Fruit fly (Drosophila melanogaster) whole organism, embryonic: ENCODE data around the gene Pgd.
A peak's percentile ranks its signal among the peaks of the same experiment; 100 is the strongest.

Experiments used
- CG10431 ChIP-seq: fragments of 200-800 bp; sonication (Bioruptor generic); optimal IDR thresholded peaks from 3 replicates; lab custom pipeline; 2018; ENCODE audit warnings: missing biosample characterization, mild to moderate bottlenecking, missing genetic modification characterization
- CG11504 ChIP-seq: fragments of 200-800 bp; sonication (Bioruptor generic); optimal IDR thresholded peaks from 3 replicates; lab custom pipeline; 2019; ENCODE audit warnings: missing biosample characterization, mild to moderate bottlenecking, missing genetic modification characterization, moderate library complexity
- CG14014 ChIP-seq: fragments of 200-800 bp; sonication (Bioruptor generic); IDR thresholded peaks from 2 replicates; pipeline ENCODE4 v1.3.6; 2022; ENCODE audit warnings: missing biosample characterization, missing genetic modification characterization
- CG14710 ChIP-seq: fragments of 200-800 bp; sonication (Bioruptor generic); optimal IDR thresholded peaks from 3 replicates; lab custom pipeline; 2019; ENCODE audit warnings: missing biosample characterization, mild to moderate bottlenecking, missing genetic modification characterization, moderate library complexity
- CG15514 ChIP-seq: fragments of 200-800 bp; sonication (Bioruptor generic); optimal IDR thresholded peaks from 3 replicates; lab custom pipeline; 2017; ENCODE audit warnings: missing biosample characterization, missing genetic modification characterization, mild to moderate bottlenecking, moderate library complexity, missing genetic modification reagents
- CG17912 ChIP-seq: fragments of 200-800 bp; sonication (Bioruptor generic); optimal IDR thresholded peaks from 2 replicates; lab custom pipeline; 2018; ENCODE audit warnings: missing biosample characterization, mild to moderate bottlenecking, missing genetic modification characterization
- CG18599 ChIP-seq: fragments of 200-800 bp; sonication (Bioruptor generic); optimal IDR thresholded peaks from 3 replicates; lab custom pipeline; 2017; ENCODE audit warnings: missing biosample characterization, missing genetic modification characterization, mild to moderate bottlenecking, moderate library complexity, missing genetic modification reagents
- CG2120 ChIP-seq: fragments of 200-800 bp; sonication (Bioruptor generic); optimal IDR thresholded peaks from 3 replicates; lab custom pipeline; 2016; ENCODE audit warnings: missing biosample characterization, missing genetic modification characterization
- CG2199 ChIP-seq: fragments of 200-800 bp; sonication (Bioruptor generic); IDR thresholded peaks from 3 replicates; pipeline ENCODE4 v1.3.6; 2022; ENCODE audit warnings: missing biosample characterization, missing genetic modification characterization
- CG31365 ChIP-seq: fragments of 200-800 bp; sonication (Bioruptor generic); optimal IDR thresholded peaks from 2 replicates; lab custom pipeline; 2018; ENCODE audit warnings: missing biosample characterization, mild to moderate bottlenecking, missing genetic modification characterization
- CG4404 ChIP-seq: fragments of 200-800 bp; sonication (Bioruptor generic); IDR thresholded peaks from 2 replicates; pipeline ENCODE4 v1.3.6; 2022; ENCODE audit warnings: missing biosample characterization, missing genetic modification characterization
- CG5245 ChIP-seq: fragments of 200-800 bp; sonication (Bioruptor generic); optimal IDR thresholded peaks from 3 replicates; lab custom pipeline; 2016; ENCODE audit warnings: missing biosample characterization, missing genetic modification characterization
- CG8281 ChIP-seq: fragments of 200-800 bp; sonication (Bioruptor generic); optimal IDR thresholded peaks from 2 replicates; lab custom pipeline; 2018; ENCODE audit warnings: missing biosample characterization, mild to moderate bottlenecking, missing genetic modification characterization, moderate library complexity
- CG8359 ChIP-seq: fragments of 200-800 bp; sonication (Bioruptor generic); optimal IDR thresholded peaks from 2 replicates; lab custom pipeline; 2017; ENCODE audit warnings: missing biosample characterization, mild to moderate bottlenecking, missing genetic modification characterization, borderline replicate concordance
- CG8944 ChIP-seq: fragments of 200-800 bp; sonication (Bioruptor generic); optimal IDR thresholded peaks from 3 replicates; lab custom pipeline; 2016; ENCODE audit warnings: missing biosample characterization, missing genetic modification characterization
- CG9797 ChIP-seq: fragments of 200-800 bp; sonication (Bioruptor generic); optimal IDR thresholded peaks from 3 replicates; lab custom pipeline; 2018; ENCODE audit warnings: missing biosample characterization, mild to moderate bottlenecking, missing genetic modification characterization
- Dbx ChIP-seq: fragments of 200-800 bp; sonication (Bioruptor generic); IDR thresholded peaks from 3 replicates; pipeline ENCODE4 v1.3.6; 2022; ENCODE audit warnings: missing biosample characterization, missing genetic modification characterization
- Dll ChIP-seq: fragments of 200-800 bp; sonication (Bioruptor generic); IDR thresholded peaks from 4 replicates; pipeline ENCODE4 v1.3.6; 2022; ENCODE audit warnings: missing biosample characterization, missing genetic modification characterization; ENCODE audit not compliant: partially characterized antibody
- Drgx ChIP-seq: fragments of 200-800 bp; sonication (Bioruptor generic); IDR thresholded peaks from 2 replicates; pipeline ENCODE4 v1.3.6; 2022; ENCODE audit warnings: missing biosample characterization, missing genetic modification characterization
- E2f1 ChIP-seq: fragments of 200-800 bp; sonication (Bioruptor generic); IDR thresholded peaks from 2 replicates; pipeline ENCODE4 v1.3.6; 2022; ENCODE audit warnings: missing biosample characterization, missing genetic modification characterization
- NC2β ChIP-seq: fragments of 200-800 bp; sonication (Bioruptor generic); optimal IDR thresholded peaks from 2 replicates; lab custom pipeline; 2016; ENCODE audit warnings: missing biosample characterization, missing genetic modification characterization
- Rfx ChIP-seq: fragments of 200-800 bp; sonication (Bioruptor generic); IDR thresholded peaks from 2 replicates; pipeline ENCODE4 v1.3.6; 2022; ENCODE audit warnings: missing biosample characterization, missing genetic modification characterization
- Sry-δ ChIP-seq: fragments of 200-800 bp; sonication (Bioruptor generic); optimal IDR thresholded peaks from 2 replicates; lab custom pipeline; 2016; ENCODE audit warnings: missing biosample characterization, missing genetic modification characterization
- Ssrp ChIP-seq: fragments of 200-800 bp; sonication (Bioruptor generic); optimal IDR thresholded peaks from 2 replicates; lab custom pipeline; 2018; ENCODE audit warnings: missing biosample characterization, mild to moderate bottlenecking, missing genetic modification characterization, moderate library complexity
- YL-1 ChIP-seq: fragments of 200-800 bp; sonication (Bioruptor generic); optimal IDR thresholded peaks from 3 replicates; lab custom pipeline; 2017; ENCODE audit warnings: missing biosample characterization, mild to moderate bottlenecking, missing genetic modification characterization
- bab2 ChIP-seq: fragments of 200-800 bp; sonication (Bioruptor generic); optimal IDR thresholded peaks from 2 replicates; lab custom pipeline; 2016; ENCODE audit warnings: missing biosample characterization, missing genetic modification characterization
- bsh ChIP-seq, 2 experiments: fragments of 200-800 bp; sonication (Bioruptor generic); optimal IDR thresholded peaks; 2 replicates each; lab custom pipeline; 2017 to 2018; ENCODE audit warnings: mild to moderate bottlenecking in 2 of 2, missing biosample characterization in 2 of 2, missing genetic modification characterization in 2 of 2, moderate library complexity in 1 of 2
- caup ChIP-seq: fragments of 200-800 bp; sonication (Bioruptor generic); optimal IDR thresholded peaks from 3 replicates; lab custom pipeline; 2017; ENCODE audit warnings: missing biosample characterization, mild to moderate bottlenecking, missing genetic modification characterization, moderate library complexity; ENCODE audit not compliant: severe bottlenecking
- crc ChIP-seq: fragments of 200-800 bp; sonication (Bioruptor generic); optimal IDR thresholded peaks from 2 replicates; lab custom pipeline; 2016; ENCODE audit warnings: missing biosample characterization, missing genetic modification characterization
- cwo ChIP-seq: fragments of 200-800 bp; sonication (Bioruptor generic); optimal IDR thresholded peaks from 3 replicates; lab custom pipeline; 2017; ENCODE audit warnings: missing biosample characterization, missing genetic modification characterization, mild to moderate bottlenecking, moderate library complexity, missing genetic modification reagents
- fd3F ChIP-seq: fragments of 200-800 bp; sonication (Bioruptor generic); optimal IDR thresholded peaks from 2 replicates; lab custom pipeline; 2018; ENCODE audit warnings: missing biosample characterization, mild to moderate bottlenecking, missing genetic modification characterization, moderate library complexity
- gcm2 ChIP-seq: fragments of 200-800 bp; sonication (Bioruptor generic); optimal IDR thresholded peaks from 2 replicates; lab custom pipeline; 2016; ENCODE audit warnings: missing biosample characterization, missing genetic modification characterization
- gfzf ChIP-seq: fragments of 200-800 bp; sonication (Bioruptor generic); optimal IDR thresholded peaks from 2 replicates; lab custom pipeline; 2016; ENCODE audit warnings: missing biosample characterization, mild to moderate bottlenecking, missing genetic modification characterization, moderate library complexity
- ind ChIP-seq: fragments of 200-800 bp; sonication (Bioruptor generic); optimal IDR thresholded peaks from 3 replicates; lab custom pipeline; 2016; ENCODE audit warnings: missing biosample characterization, missing genetic modification characterization
- lab ChIP-seq: fragments of 200-800 bp; sonication (Bioruptor generic); optimal IDR thresholded peaks from 3 replicates; lab custom pipeline; 2017; ENCODE audit warnings: missing biosample characterization, missing genetic modification characterization, mild to moderate bottlenecking, moderate library complexity, missing genetic modification reagents
- lbe ChIP-seq: fragments of 200-800 bp; sonication (Bioruptor generic); optimal IDR thresholded peaks from 2 replicates; lab custom pipeline; 2016; ENCODE audit warnings: missing biosample characterization, mild to moderate bottlenecking, missing genetic modification characterization
- luna ChIP-seq: fragments of 200-800 bp; sonication (Bioruptor generic); optimal IDR thresholded peaks from 2 replicates; lab custom pipeline; 2016; ENCODE audit warnings: missing biosample characterization, missing genetic modification characterization
- mirr ChIP-seq: fragments of 200-800 bp; sonication (Bioruptor generic); optimal IDR thresholded peaks from 3 replicates; lab custom pipeline; 2018; ENCODE audit warnings: missing biosample characterization, mild to moderate bottlenecking, missing genetic modification characterization
- otp ChIP-seq: fragments of 200-800 bp; sonication (Bioruptor generic); IDR thresholded peaks from 3 replicates; pipeline ENCODE4, ENCODE4 v1.3.6; 2022; ENCODE audit warnings: missing biosample characterization, missing genetic modification characterization
- p53 ChIP-seq: fragments of 200-800 bp; sonication (Bioruptor generic); optimal IDR thresholded peaks from 2 replicates; lab custom pipeline; 2016; ENCODE audit warnings: missing biosample characterization, missing genetic modification characterization
- peb ChIP-seq: fragments of 200-800 bp; sonication (Bioruptor generic); IDR thresholded peaks from 2 replicates; pipeline ENCODE4 v1.3.6; 2022; ENCODE audit warnings: missing biosample characterization, missing genetic modification characterization
- pfk ChIP-seq: fragments of 200-800 bp; sonication (Bioruptor generic); optimal IDR thresholded peaks from 2 replicates; lab custom pipeline; 2018; ENCODE audit warnings: missing biosample characterization, mild to moderate bottlenecking, missing genetic modification characterization, moderate library complexity
- pnt ChIP-seq: fragments of 200-800 bp; sonication (Bioruptor generic); optimal IDR thresholded peaks from 3 replicates; lab custom pipeline; 2016; ENCODE audit warnings: missing biosample characterization, missing genetic modification characterization
- salm ChIP-seq: fragments of 200-800 bp; sonication (Bioruptor generic); optimal IDR thresholded peaks from 2 replicates; lab custom pipeline; 2018; ENCODE audit warnings: missing biosample characterization, mild to moderate bottlenecking, missing genetic modification characterization
- schlank ChIP-seq: fragments of 200-800 bp; sonication (Bioruptor generic); optimal IDR thresholded peaks from 2 replicates; lab custom pipeline; 2018; ENCODE audit warnings: missing biosample characterization, mild to moderate bottlenecking, missing genetic modification characterization
- tin ChIP-seq: fragments of 200-800 bp; sonication (Bioruptor generic); optimal IDR thresholded peaks from 3 replicates; lab custom pipeline; 2016; ENCODE audit warnings: missing biosample characterization, missing genetic modification characterization
- vvl ChIP-seq: fragments of 200-800 bp; sonication (Bioruptor generic); IDR thresholded peaks from 2 replicates; pipeline ENCODE4 v1.3.6; 2022; ENCODE audit warnings: missing biosample characterization, missing genetic modification characterization
- wdn ChIP-seq: fragments of 200-800 bp; sonication (Bioruptor generic); IDR thresholded peaks from 2 replicates; pipeline ENCODE4 v1.3.6; 2022; ENCODE audit warnings: missing biosample characterization, missing genetic modification characterization

Gene Pgd

DNA sequence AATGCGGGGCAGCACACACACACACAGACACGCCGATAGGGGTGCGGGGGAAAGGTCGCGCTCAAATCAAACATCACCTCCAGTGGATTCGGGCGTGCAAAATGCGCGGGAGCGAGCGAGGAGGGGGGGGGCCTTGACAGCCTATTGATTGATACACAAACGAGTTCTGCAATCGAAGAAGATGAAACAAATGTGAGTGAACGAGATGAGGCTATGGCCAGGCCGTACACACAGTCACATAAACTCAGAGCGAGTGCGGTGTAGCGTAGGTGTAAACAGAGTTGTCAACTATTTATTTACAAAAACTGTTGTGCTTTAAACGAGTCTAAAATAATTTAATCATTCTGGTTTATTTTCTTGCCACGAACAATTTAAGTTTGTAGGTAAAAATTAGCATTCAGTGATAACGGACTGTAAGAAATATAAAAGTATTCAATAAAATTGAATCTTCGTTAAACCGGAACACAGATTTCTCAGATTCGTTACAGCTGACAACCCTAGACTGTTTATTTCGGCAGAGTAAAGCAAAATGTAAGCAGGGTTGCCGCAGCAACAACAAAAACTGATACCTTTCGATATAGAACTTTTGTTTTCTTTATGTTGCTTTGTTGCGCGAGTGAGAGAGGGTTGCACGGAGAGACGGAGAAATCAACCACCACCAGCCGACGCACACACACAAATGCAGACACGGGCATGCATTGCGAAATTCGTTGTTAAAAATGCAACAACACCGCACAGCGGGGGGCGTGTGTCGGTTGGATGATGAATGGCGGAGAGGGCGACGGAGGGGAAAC lies 9.8 kb upstream of the Pgd start (continued):
- TF ChIP-seq E2f1 (GFP tag; lab: Robert Waterston, UW) (peak; percentile 82), Drgx (GFP tag; lab: Robert Waterston, UW) (peak; percentile 83), fd3F (GFP tag; lab: Kevin White, UChicago) (peak; percentile 86), p53 (GFP tag; lab: Kevin White, UChicago) (peak; percentile 51), CG17912 (GFP tag; lab: Kevin White, UChicago) (peak; percentile 42), gfzf (no peak), lab (peak; percentile 95), schlank (tag; lab: Kevin White, UChicago) (peak; percentile 79), otp (GFP tag; lab: Robert Waterston, UW) (peak; percentile 57; the same call in 1 of the 3 replicates), vvl (GFP tag; lab: Robert Waterston, UW) (peak; percentile 90), bab2 (peak; percentile 85), Dbx (peak; percentile 73), CG10431 (GFP tag; lab: Kevin White, UChicago) (peak; percentile 74), mirr (peak; percentile 75), Rfx (GFP tag; lab: Robert Waterston, UW) (peak; percentile 89), Sry-δ (GFP tag; lab: Kevin White, UChicago) (peak; percentile 53), pnt (peak; percentile 77), CG2199 (GFP tag; lab: Robert Waterston, UW) (peak; percentile 43; the same call in 1 of the 3 replicates), Dll (GFP tag; lab: Robert Waterston, UW) (no peak), CG14710 (tag; lab: Kevin White, UChicago) (peak; percentile 92), CG4404 (GFP tag; lab: Robert Waterston, UW) (peak; percentile 76), pfk (GFP tag; lab: Kevin White, UChicago) (peak; percentile 52), CG11504 (tag; lab: Kevin White, UChicago) (peak; percentile 93), wdn (GFP tag; lab: Robert Waterston, UW) (peak; percentile 60; the same call in 1 of the 2 replicates), tin (GFP tag; lab: Kevin White, UChicago) (peak; percentile 85), CG9797 (GFP tag; lab: Kevin White, UChicago) (peak; percentile 0), CG5245 (GFP tag; lab: Kevin White, UChicago) (peak; percentile 80), CG15514 (peak; percentile 84), NC2β (GFP tag; lab: Kevin White, UChicago) (peak; percentile 64), CG8359 (GFP tag; lab: Kevin White, UChicago) (peak; percentile 76), CG8281 (tag; lab: Kevin White, UChicago) (peak; percentile 79), CG18599 (peak; percentile 95), crc (peak; percentile 76), caup (peak; percentile 91), salm (tag; lab: Kevin White, UChicago) (peak; percentile 88), CG2120 (peak; percentile 89), luna (GFP tag; lab: Kevin White, UChicago) (peak; percentile 68), lbe (GFP tag; lab: Kevin White, UChicago) (peak; percentile 75), cwo (GFP tag; lab: Kevin White, UChicago) (peak; percentile 88), bsh (GFP tag; optimal IDR thresholded peaks at IDR 0.05; lab: Kevin White, UChicago) (peak; percentile 50 to 92), CG31365 (tag; lab: Kevin White, UChicago) (peak; percentile 70), ind (GFP tag; lab: Kevin White, UChicago) (peak; percentile 85), CG14014 (GFP tag; lab: Robert Waterston, UW) (peak; percentile 84), peb (GFP tag; lab: Robert Waterston, UW) (peak; percentile 70; the same call in 1 of the 2 replicates), YL-1 (GFP tag; lab: Kevin White, UChicago) (peak; percentile 70), CG8944 (GFP tag; lab: Kevin White, UChicago) (peak; percentile 77), Ssrp (tag; lab: Kevin White, UChicago) (peak; percentile 88), gcm2 (GFP tag; lab: Kevin White, UChicago) (peak; percentile 72)
